Worm (Caenorhabditis elegans) whole organism, L4 larva: Measurements from ENCODE around the gene R02D5.3.

Experiments
- D1046.2 ChIP-seq: fragments of 200-800 bp; sonication (Bioruptor generic); IDR thresholded peaks from 2 replicates; pipeline ENCODE4 v1.3.6; 2022; ENCODE audit warnings: missing genetic modification characterization, missing compliant biosample characterization
- F26F4.8 ChIP-seq: fragments of 200-800 bp; sonication (Bioruptor generic); conservative IDR thresholded peaks from 2 replicates; pipeline ENCODE4 v1.3.6; 2022; ENCODE audit warnings: missing genetic modification characterization, missing compliant biosample characterization
- F49E8.2 ChIP-seq: sonication (generic microtip); optimal IDR thresholded peaks from 2 replicates; lab custom pipeline; 2016; ENCODE audit warnings: missing compliant biosample characterization, mild to moderate bottlenecking, missing genetic modification characterization, borderline replicate concordance
- R02D3.7 ChIP-seq: fragments of 150-350 bp; sonication (generic microtip); optimal IDR thresholded peaks from 3 replicates; lab custom pipeline; 2014; ENCODE audit warnings: missing biosample characterization, missing genetic modification characterization
- T26A8.4 ChIP-seq: fragments of 200-800 bp; sonication (Bioruptor generic); IDR thresholded peaks from 2 replicates; pipeline ENCODE4 v1.3.6; 2022; ENCODE audit warnings: missing genetic modification characterization, missing compliant biosample characterization
- Y105C5A.15 ChIP-seq: fragments of 200-800 bp; sonication (Bioruptor generic); IDR thresholded peaks from 2 replicates; pipeline ENCODE4 v1.3.6; 2022; ENCODE audit warnings: missing genetic modification characterization, missing compliant biosample characterization
- Y48G9A.11 ChIP-seq: fragments of 200-800 bp; sonication (Bioruptor generic); IDR thresholded peaks from 2 replicates; pipeline ENCODE4 v1.3.6; 2022; ENCODE audit warnings: missing genetic modification reagents, missing genetic modification characterization, missing compliant biosample characterization
- aha-1 ChIP-seq: fragments of 150-350 bp; peaks from one replicate; lab custom pipeline; 2014; ENCODE audit warnings: missing biosample characterization, missing genetic modification characterization
- ama-1 ChIP-seq: fragments of 150-350 bp; optimal IDR thresholded peaks from 2 replicates; lab custom pipeline; 2014; ENCODE audit warnings: inconsistent platforms, mixed read lengths
- ceh-20 ChIP-seq: fragments of 200-800 bp; sonication (Bioruptor generic); IDR thresholded peaks from 2 replicates; pipeline ENCODE4 v1.3.6; 2022; ENCODE audit warnings: missing genetic modification reagents, missing genetic modification characterization, missing compliant biosample characterization
- ceh-28 ChIP-seq: fragments of 150-350 bp; optimal IDR thresholded peaks from 2 replicates; lab custom pipeline; 2014; ENCODE audit warnings: missing biosample characterization, missing genetic modification reagents, missing genetic modification characterization
- ceh-32 ChIP-seq: sonication (generic microtip); optimal IDR thresholded peaks from 2 replicates; lab custom pipeline; 2016; ENCODE audit warnings: mild to moderate bottlenecking, missing genetic modification characterization, missing compliant biosample characterization; ENCODE audit not compliant: poor library complexity
- ctbp-1 ChIP-seq: fragments of 200-800 bp; sonication (Bioruptor generic); IDR thresholded peaks from 2 replicates; pipeline ENCODE4 v1.3.6; 2022; ENCODE audit warnings: missing genetic modification reagents, missing genetic modification characterization, missing compliant biosample characterization
- daf-16 ChIP-seq, 3 experiments: sonication (generic microtip); optimal IDR thresholded peaks; 2 replicates each; lab custom pipeline; 2016 to 2017; ENCODE audit warnings: missing genetic modification characterization in 3 of 3, missing genetic modification reagents in 3 of 3, mild to moderate bottlenecking in 2 of 3, missing compliant biosample characterization in 2 of 3, missing biosample characterization in 1 of 3, moderate library complexity in 1 of 3
- daf-8 ChIP-seq: fragments of 200-800 bp; sonication (Bioruptor generic); IDR thresholded peaks from 2 replicates; pipeline ENCODE4 v1.3.6; 2022; ENCODE audit warnings: missing genetic modification characterization, missing compliant biosample characterization
- dmd-6 ChIP-seq: fragments of 200-800 bp; sonication (Bioruptor generic); IDR thresholded peaks from 2 replicates; pipeline ENCODE4 v1.3.6; 2022; ENCODE audit warnings: missing genetic modification reagents, missing genetic modification characterization, missing compliant biosample characterization
- duxl-1 ChIP-seq: sonication (generic microtip); optimal IDR thresholded peaks from 2 replicates; lab custom pipeline; 2016; ENCODE audit warnings: mild to moderate bottlenecking, missing genetic modification characterization, moderate library complexity, missing compliant biosample characterization; ENCODE audit not compliant: poor library complexity
- fos-1 ChIP-seq: fragments of 150-350 bp; optimal IDR thresholded peaks from 2 replicates; lab custom pipeline; 2014; ENCODE audit warnings: missing biosample characterization, missing genetic modification characterization
- gei-8 ChIP-seq: fragments of 200-800 bp; sonication (Bioruptor generic); optimal IDR thresholded peaks from 2 replicates; lab custom pipeline; 2018; ENCODE audit warnings: mild to moderate bottlenecking, missing genetic modification characterization, missing compliant biosample characterization
- hif-1 ChIP-seq, 2 experiments: sonication (generic microtip); optimal IDR thresholded peaks; 2 replicates each; lab custom pipeline; 2016 to 2017; ENCODE audit warnings: missing compliant biosample characterization in 2 of 2, missing genetic modification characterization in 2 of 2, missing genetic modification reagents in 2 of 2, missing genotype in 2 of 2, mild to moderate bottlenecking in 1 of 2
- hlh-11 ChIP-seq: fragments of 200-800 bp; sonication (Bioruptor generic); optimal IDR thresholded peaks from 2 replicates; lab custom pipeline; 2018; ENCODE audit warnings: mild to moderate bottlenecking, missing genetic modification characterization, missing compliant biosample characterization
- hlh-30 ChIP-seq: sonication (generic microtip); optimal IDR thresholded peaks from 2 replicates; lab custom pipeline; 2017; ENCODE audit warnings: antibody characterized with exemption, mild to moderate bottlenecking, missing genetic modification characterization, missing compliant biosample characterization; ENCODE audit not compliant: insufficient read depth
- lin-1 ChIP-seq: fragments of 200-800 bp; sonication (Bioruptor generic); IDR thresholded peaks from 2 replicates; pipeline ENCODE4 v1.3.6; 2022; ENCODE audit warnings: missing genetic modification reagents, missing genetic modification characterization, missing compliant biosample characterization
- lin-29 ChIP-seq: fragments of 200-800 bp; sonication (Bioruptor generic); IDR thresholded peaks from 2 replicates; pipeline ENCODE4 v1.3.6; 2022; ENCODE audit warnings: missing genetic modification reagents, missing genetic modification characterization, missing compliant biosample characterization
- lin-39 ChIP-seq: fragments of 150-350 bp; optimal IDR thresholded peaks from 2 replicates; lab custom pipeline; 2014; ENCODE audit warnings: missing biosample characterization, missing genetic modification reagents, missing genetic modification characterization
- mdl-1 ChIP-seq, 2 experiments: fragments of 150-350 bp in 1 of 2; sonication (generic microtip) in 1 of 2; optimal IDR thresholded peaks; 2 replicates each; lab custom pipeline; 2014 to 2017; ENCODE audit warnings: missing biosample characterization in 2 of 2, missing genetic modification characterization in 2 of 2
- nhr-111 ChIP-seq: fragments of 200-800 bp; sonication (Bioruptor generic); optimal IDR thresholded peaks from 2 replicates; lab custom pipeline; 2018; ENCODE audit warnings: mild to moderate bottlenecking, missing genetic modification characterization, missing compliant biosample characterization
- nhr-41 ChIP-seq: fragments of 200-800 bp; sonication (Bioruptor generic); IDR thresholded peaks from 2 replicates; pipeline ENCODE4 v1.3.6; 2022; ENCODE audit warnings: missing genetic modification reagents, missing genetic modification characterization, missing compliant biosample characterization
- set-16 ChIP-seq: fragments of 200-800 bp; sonication (Bioruptor generic); IDR thresholded peaks from 2 replicates; pipeline ENCODE4 v1.3.6; 2022; ENCODE audit warnings: missing genetic modification reagents, missing genetic modification characterization, missing compliant biosample characterization
- snpc-1.2 ChIP-seq: fragments of 200-800 bp; sonication (Bioruptor generic); IDR thresholded peaks from 2 replicates; pipeline ENCODE4 v1.3.6; 2022; ENCODE audit warnings: missing genetic modification reagents, missing genetic modification characterization, missing compliant biosample characterization
- snpc-4 ChIP-seq: fragments of 150-350 bp; optimal IDR thresholded peaks from 2 replicates; lab custom pipeline; 2014; ENCODE audit warnings: missing biosample characterization, missing genetic modification characterization
- spr-1 ChIP-seq: sonication (generic microtip); optimal IDR thresholded peaks from 2 replicates; lab custom pipeline; 2016; ENCODE audit warnings: mild to moderate bottlenecking, missing genetic modification characterization, missing compliant biosample characterization
- unc-130 ChIP-seq: sonication (generic microtip); optimal IDR thresholded peaks from 2 replicates; lab custom pipeline; 2016; ENCODE audit warnings: missing genetic modification reagents, missing genetic modification characterization, missing compliant biosample characterization
- unc-62 ChIP-seq, 3 experiments: fragments of 150-350 bp in 1 of 3; sonication (generic microtip); optimal IDR thresholded peaks in 2 of 3; peaks in 1 of 3; 1 replicate in 1 of 3; 2 replicates in 2 of 3; lab custom pipeline; 2014 to 2017; ENCODE audit warnings: missing biosample characterization in 3 of 3, missing genetic modification characterization in 3 of 3, missing genetic modification reagents in 3 of 3, missing genotype in 1 of 3
- vab-7 ChIP-seq: fragments of 200-800 bp; sonication (Bioruptor generic); IDR thresholded peaks from 2 replicates; pipeline ENCODE4 v1.3.6; 2022; ENCODE audit warnings: missing genetic modification reagents, missing genetic modification characterization, missing compliant biosample characterization
- zfp-2 ChIP-seq: sonication (generic microtip); optimal IDR thresholded peaks from 2 replicates; lab custom pipeline; 2016; ENCODE audit warnings: mild to moderate bottlenecking, missing genetic modification characterization, missing compliant biosample characterization
- zfp-3 ChIP-seq: fragments of 200-800 bp; sonication (Bioruptor generic); conservative IDR thresholded peaks from 2 replicates; pipeline ENCODE4 v1.3.6; 2022; ENCODE audit warnings: missing genetic modification reagents, missing genetic modification characterization, missing compliant biosample characterization

R02D5.3 gene

DNA sequence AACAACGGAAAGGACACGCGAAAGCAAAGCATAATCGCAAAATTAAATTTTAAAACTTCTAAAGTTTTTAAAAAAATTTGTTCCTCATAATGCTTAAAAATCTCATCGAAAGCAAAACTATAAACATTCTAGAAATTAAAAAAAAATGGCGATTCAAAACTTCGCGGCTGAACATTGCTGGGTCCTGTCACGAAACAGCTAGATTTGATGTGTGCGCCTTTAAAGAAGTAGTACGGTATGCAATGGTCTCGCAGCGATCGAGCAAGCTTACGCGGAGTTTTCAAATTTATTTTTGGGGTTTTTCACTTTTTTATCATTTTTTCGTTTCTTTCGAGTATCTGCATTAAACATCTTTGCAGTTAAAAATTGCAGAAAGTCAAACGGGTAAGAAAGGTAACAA lies 25.9 kb upstream of the R02D5.3 start, which contains the start of gene coh-3 (continued):
- TF ChIP-seq spr-1 (no peak), hlh-11 (tag; lab: Kevin White, UChicago) (no peak), ama-1 (lab: Kevin White, UChicago) (no peak), dmd-6 (GFP tag; lab: Robert Waterston, UW) (no peak), vab-7 (GFP tag; lab: Robert Waterston, UW) (no peak), F49E8.2 (tag; lab: Kevin White, UChicago) (peak; percentile 85), unc-130 (GFP tag; lab: Kevin White, UChicago) (peak; percentile 74), lin-29 (GFP tag; lab: Robert Waterston, UW) (no peak), daf-8 (GFP tag; lab: Robert Waterston, UW) (no peak), Y48G9A.11 (GFP tag; lab: Robert Waterston, UW) (peak; percentile 62; the same call in 1 of the 2 replicates), ceh-20 (GFP tag; lab: Robert Waterston, UW) (no peak), lin-39 (no peak), zfp-2 (tag; lab: Kevin White, UChicago) (no peak), gei-8 (GFP tag; lab: Kevin White, UChicago) (no peak)

DNA sequence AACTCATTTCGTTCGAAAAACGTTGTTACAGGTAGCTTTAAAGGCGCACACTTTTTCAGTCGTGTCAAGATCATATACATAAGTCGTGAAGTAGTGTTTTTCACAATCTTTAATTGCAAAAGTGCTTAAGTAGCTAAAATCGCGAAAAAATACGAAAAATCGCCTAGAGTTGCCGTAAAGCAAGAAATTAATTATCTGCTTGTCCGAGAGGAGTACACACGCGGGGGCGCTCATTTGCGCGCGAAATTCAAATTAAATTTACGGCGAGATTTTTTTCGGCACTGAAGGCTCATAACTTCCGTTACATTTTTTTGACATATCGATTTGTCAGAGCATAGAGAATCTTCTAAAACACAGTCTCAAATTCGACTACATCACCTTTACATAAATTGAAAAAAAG lies 22.8 kb upstream of the R02D5.3 start:
- no peak for TF ChIP-seq duxl-1 (tag; lab: Kevin White, UChicago)
- TF ChIP-seq snpc-1.2 (GFP tag; lab: Robert Waterston, UW), result no peak
- TF ChIP-seq snpc-4 (tag; lab: Kevin White, UChicago), result no peak
- TF ChIP-seq zfp-3 (GFP tag; lab: Robert Waterston, UW), result no peak
- TF ChIP-seq nhr-111 (GFP tag; lab: Kevin White, UChicago), result no peak
- no peak for TF ChIP-seq ctbp-1 (GFP tag; lab: Robert Waterston, UW)
- TF ChIP-seq D1046.2, result no peak
- no peak for TF ChIP-seq ceh-28
- TF ChIP-seq Y105C5A.15, result no peak
- TF ChIP-seq ceh-32 (tag; lab: Kevin White, UChicago), result no peak
- no peak for TF ChIP-seq F26F4.8
- no peak for TF ChIP-seq hif-1 (tag; optimal IDR thresholded peaks at IDR 0.05; lab: Kevin White, UChicago)
- TF ChIP-seq hlh-30, result no peak
- no peak for TF ChIP-seq lin-1
- no peak for TF ChIP-seq T26A8.4 (GFP tag; lab: Robert Waterston, UW)

DNA sequence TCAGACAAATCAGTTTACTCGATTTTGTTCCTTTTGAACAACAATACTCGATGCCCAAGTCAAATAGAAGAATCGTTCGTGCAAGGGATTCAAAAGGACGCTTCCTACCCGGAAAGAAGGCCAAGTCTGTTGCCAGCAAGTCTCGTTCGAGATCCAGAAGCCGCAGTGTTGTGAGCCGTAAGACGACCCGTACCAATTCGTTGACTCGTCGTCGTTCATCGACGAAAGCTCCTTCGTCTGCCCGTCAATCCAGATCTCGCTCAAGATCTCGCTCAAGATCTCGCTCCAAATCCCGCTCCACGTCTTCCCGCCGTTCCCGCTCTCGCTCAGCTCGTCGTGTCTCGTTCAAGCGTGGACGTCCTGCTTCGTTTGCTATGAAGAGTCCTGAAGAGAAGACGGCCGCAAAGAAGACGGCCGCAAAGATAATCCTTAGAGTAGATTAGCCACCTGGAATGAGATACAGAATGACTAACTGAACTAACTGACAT lies 22.3 kb upstream of the R02D5.3 start, which contains the start of gene F08H9.2:
F08H9.2 (plus strand) TSS at position 51 of the 488 bp plus-strand sequence.
- no peak for TF ChIP-seq R02D3.7 (tag; lab: Kevin White, UChicago)
- TF ChIP-seq set-16 (GFP tag; lab: Robert Waterston, UW), result peak; percentile 72
- peak in 1 of 2 experiments; percentile 56 for TF ChIP-seq unc-62 (GFP tag; optimal IDR thresholded peaks at IDR 0.05 in 1 of 2; lab: Kevin White, UChicago)
- TF ChIP-seq unc-62 (tag; optimal IDR thresholded peaks at IDR 0.05; lab: Kevin White, UChicago), result no peak
- no peak for TF ChIP-seq mdl-1 (tag; optimal IDR thresholded peaks at IDR 0.05; lab: Kevin White, UChicago)
- TF ChIP-seq nhr-41 (GFP tag; lab: Robert Waterston, UW), result no peak
- TF ChIP-seq, all 104 proteins: peak for 2

DNA sequence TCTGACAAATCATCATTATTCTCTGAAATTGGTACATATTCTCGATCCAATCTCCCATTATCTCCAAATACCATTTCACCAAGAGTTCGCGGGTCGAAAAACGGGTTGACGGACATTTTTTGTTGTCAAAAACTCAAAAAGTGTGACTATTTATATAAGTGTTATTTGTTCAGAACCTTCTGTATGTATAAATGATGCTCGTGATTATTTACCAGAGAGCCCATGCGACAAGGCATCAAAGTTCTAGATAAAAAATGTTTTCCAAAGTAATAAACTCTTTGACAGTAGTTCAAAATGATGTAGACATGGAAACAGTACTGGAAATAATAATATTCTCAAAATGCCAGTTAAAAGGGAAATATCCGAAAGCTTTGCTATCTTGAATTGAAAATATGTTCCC lies 20.3 kb upstream of the R02D5.3 start:
- TF ChIP-seq aha-1 (tag; lab: Kevin White, UChicago), result peak; percentile 71
- TF ChIP-seq fos-1, result no peak
- no peak for TF ChIP-seq daf-16 (GFP tag; optimal IDR thresholded peaks at IDR 0.05; lab: Kevin White, UChicago)
- peak; percentile 58 for TF ChIP-seq daf-16 (tag; optimal IDR thresholded peaks at IDR 0.05; lab: Kevin White, UChicago)
